Fruit fly (Drosophila melanogaster) whole organism, prepupa: ENCODE data around the gene gammaCOP.
A peak's percentile ranks its signal among the peaks of the same experiment; 100 is the strongest.

Experiments
- Blimp-1 ChIP-seq: fragments of 200-800 bp; sonication (Bioruptor generic); optimal IDR thresholded peaks from 3 replicates; lab custom pipeline; 2017; ENCODE audit warnings: missing biosample characterization, missing genetic modification characterization, mild to moderate bottlenecking, moderate library complexity, missing genetic modification reagents
- CG10631 ChIP-seq: fragments of 200-800 bp; sonication (Bioruptor generic); optimal IDR thresholded peaks from 2 replicates; lab custom pipeline; 2016; ENCODE audit warnings: missing biosample characterization, missing genetic modification characterization
- CG11294 ChIP-seq: fragments of 200-800 bp; sonication (Bioruptor generic); IDR thresholded peaks from 2 replicates; pipeline ENCODE4 v1.3.6; 2022; ENCODE audit warnings: missing biosample characterization, missing genetic modification characterization
- CG11762 ChIP-seq: fragments of 200-800 bp; sonication (Bioruptor generic); optimal IDR thresholded peaks from 3 replicates; lab custom pipeline; 2016; ENCODE audit warnings: missing biosample characterization, missing genetic modification characterization; ENCODE audit not compliant: insufficient read depth
- CG11902 ChIP-seq: fragments of 200-800 bp; sonication (Bioruptor generic); optimal IDR thresholded peaks from 3 replicates; lab custom pipeline; 2016; ENCODE audit warnings: missing biosample characterization, missing genetic modification characterization
- CG15336 ChIP-seq: fragments of 200-800 bp; sonication (Bioruptor generic); IDR thresholded peaks from 2 replicates; pipeline ENCODE4 v1.3.6; 2022; ENCODE audit warnings: missing biosample characterization, missing genetic modification characterization
- CG1621 ChIP-seq: fragments of 200-800 bp; sonication (Bioruptor generic); optimal IDR thresholded peaks from 3 replicates; lab custom pipeline; 2018; ENCODE audit warnings: missing biosample characterization, mild to moderate bottlenecking, missing genetic modification characterization
- CG16779 ChIP-seq: fragments of 200-800 bp; sonication (Bioruptor generic); optimal IDR thresholded peaks from 3 replicates; lab custom pipeline; 2017; ENCODE audit warnings: missing biosample characterization, mild to moderate bottlenecking, missing genetic modification characterization
- CG3032 ChIP-seq: fragments of 200-800 bp; optimal IDR thresholded peaks from 2 replicates; lab custom pipeline; 2019; ENCODE audit warnings: missing biosample characterization, mild to moderate bottlenecking, missing genetic modification characterization, moderate library complexity
- CG31627 ChIP-seq: fragments of 200-800 bp; sonication (Bioruptor generic); optimal IDR thresholded peaks from 3 replicates; lab custom pipeline; 2016; ENCODE audit warnings: missing biosample characterization, missing genetic modification characterization
- CG34406 ChIP-seq: fragments of 200-800 bp; sonication (Bioruptor generic); optimal IDR thresholded peaks from 3 replicates; lab custom pipeline; 2016; ENCODE audit warnings: missing biosample characterization, missing genetic modification characterization
- CG3919 ChIP-seq: fragments of 200-800 bp; sonication (Bioruptor generic); optimal IDR thresholded peaks from 3 replicates; lab custom pipeline; 2016; ENCODE audit warnings: missing biosample characterization, missing genetic modification characterization
- CG4318 ChIP-seq: fragments of 200-800 bp; sonication (Bioruptor generic); optimal IDR thresholded peaks from 3 replicates; lab custom pipeline; 2017; ENCODE audit warnings: missing biosample characterization, mild to moderate bottlenecking, missing genetic modification characterization
- CG6163 ChIP-seq: fragments of 200-800 bp; sonication (Bioruptor generic); IDR thresholded peaks from 3 replicates; pipeline ENCODE4 v1.3.6; 2022; ENCODE audit warnings: missing biosample characterization, missing genetic modification characterization
- CG6276 ChIP-seq: fragments of 200-800 bp; sonication (Bioruptor generic); optimal IDR thresholded peaks from 2 replicates; lab custom pipeline; 2017; ENCODE audit warnings: missing biosample characterization, mild to moderate bottlenecking, missing genetic modification characterization
- CG6792 ChIP-seq: fragments of 200-800 bp; sonication (Bioruptor generic); optimal IDR thresholded peaks from 3 replicates; lab custom pipeline; 2016; ENCODE audit warnings: missing biosample characterization, missing genetic modification characterization
- CG6808 ChIP-seq: fragments of 200-800 bp; sonication (Bioruptor generic); optimal IDR thresholded peaks from 3 replicates; lab custom pipeline; 2017; ENCODE audit warnings: missing biosample characterization, missing genetic modification characterization, mild to moderate bottlenecking, moderate library complexity, missing genetic modification reagents
- CG6854 ChIP-seq: fragments of 200-800 bp; sonication (Bioruptor generic); optimal IDR thresholded peaks from 2 replicates; lab custom pipeline; 2017; ENCODE audit warnings: missing biosample characterization, mild to moderate bottlenecking, missing genetic modification characterization
- CG8119 ChIP-seq: fragments of 200-800 bp; sonication (Bioruptor generic); IDR thresholded peaks from 3 replicates; pipeline ENCODE4 v1.3.6; 2022; ENCODE audit warnings: missing biosample characterization, missing genetic modification characterization
- CG8632 ChIP-seq: fragments of 200-800 bp; sonication (Bioruptor generic); optimal IDR thresholded peaks from 3 replicates; lab custom pipeline; 2016; ENCODE audit warnings: missing biosample characterization, missing genetic modification characterization
- CG9139 ChIP-seq: fragments of 200-800 bp; sonication (Bioruptor generic); optimal IDR thresholded peaks from 3 replicates; lab custom pipeline; 2017; ENCODE audit warnings: missing biosample characterization, mild to moderate bottlenecking, missing genetic modification characterization
- Eip75B ChIP-seq: fragments of 200-800 bp; sonication (Bioruptor generic); optimal IDR thresholded peaks from 3 replicates; lab custom pipeline; 2016; ENCODE audit warnings: missing biosample characterization, missing genetic modification characterization
- Eip78C ChIP-seq: fragments of 200-800 bp; sonication (Bioruptor generic); peaks from one replicate; lab custom pipeline; 2016; ENCODE audit warnings: missing biosample characterization, missing genetic modification characterization
- Ets96B ChIP-seq: fragments of 200-800 bp; optimal IDR thresholded peaks from 2 replicates; lab custom pipeline; 2019; ENCODE audit warnings: missing biosample characterization, mild to moderate bottlenecking, missing genetic modification characterization, moderate library complexity
- Gug ChIP-seq: fragments of 200-800 bp; sonication (Bioruptor generic); IDR thresholded peaks from 2 replicates; pipeline ENCODE4 v1.3.6; 2022; ENCODE audit warnings: missing biosample characterization, missing genetic modification characterization
- Hr39 ChIP-seq: fragments of 200-800 bp; sonication (Bioruptor generic); optimal IDR thresholded peaks from 2 replicates; lab custom pipeline; 2016; ENCODE audit warnings: missing biosample characterization, missing genetic modification characterization
- Hr4 ChIP-seq: fragments of 200-800 bp; sonication (Bioruptor generic); optimal IDR thresholded peaks from 3 replicates; lab custom pipeline; 2016; ENCODE audit warnings: missing biosample characterization, missing genetic modification characterization
- Met ChIP-seq: fragments of 200-800 bp; sonication (Bioruptor generic); optimal IDR thresholded peaks from 3 replicates; lab custom pipeline; 2016; ENCODE audit warnings: missing biosample characterization, missing genetic modification characterization
- OdsH ChIP-seq: fragments of 200-800 bp; sonication (Bioruptor generic); optimal IDR thresholded peaks from 3 replicates; lab custom pipeline; 2016; ENCODE audit warnings: missing biosample characterization, missing genetic modification characterization
- Smox ChIP-seq: fragments of 200-800 bp; sonication (Bioruptor generic); optimal IDR thresholded peaks from 3 replicates; lab custom pipeline; 2016; ENCODE audit warnings: missing biosample characterization, missing genetic modification characterization
- Sox102F ChIP-seq: fragments of 200-800 bp; sonication (Bioruptor generic); optimal IDR thresholded peaks from 2 replicates; lab custom pipeline; 2016; ENCODE audit warnings: missing biosample characterization, mild to moderate bottlenecking, missing genetic modification characterization
- Sox14 ChIP-seq: fragments of 200-800 bp; sonication (Bioruptor generic); optimal IDR thresholded peaks from 3 replicates; lab custom pipeline; 2016; ENCODE audit warnings: missing biosample characterization, missing genetic modification characterization
- Sox15 ChIP-seq: fragments of 200-800 bp; sonication (Bioruptor generic); optimal IDR thresholded peaks from 3 replicates; lab custom pipeline; 2016; ENCODE audit warnings: missing biosample characterization, missing genetic modification characterization
- achi ChIP-seq: fragments of 200-800 bp; sonication (Bioruptor generic); optimal IDR thresholded peaks from 3 replicates; lab custom pipeline; 2016; ENCODE audit warnings: missing biosample characterization, missing genetic modification characterization
- acj6 ChIP-seq: fragments of 200-800 bp; sonication (Bioruptor generic); optimal IDR thresholded peaks from 3 replicates; lab custom pipeline; 2016; ENCODE audit warnings: missing biosample characterization, missing genetic modification characterization
- cyc ChIP-seq: fragments of 200-800 bp; sonication (Bioruptor generic); optimal IDR thresholded peaks from 3 replicates; lab custom pipeline; 2016; ENCODE audit warnings: missing biosample characterization, missing genetic modification characterization
- dac ChIP-seq: fragments of 200-800 bp; sonication (Bioruptor generic); optimal IDR thresholded peaks from 2 replicates; lab custom pipeline; 2017; ENCODE audit warnings: missing biosample characterization, mild to moderate bottlenecking, missing genetic modification characterization
- eg ChIP-seq: fragments of 200-800 bp; sonication (Bioruptor generic); IDR thresholded peaks from 3 replicates; pipeline ENCODE4 v1.3.6; 2022; ENCODE audit warnings: missing biosample characterization, missing genetic modification characterization
- fd59A ChIP-seq: fragments of 200-800 bp; sonication (Bioruptor generic); optimal IDR thresholded peaks from 2 replicates; lab custom pipeline; 2017; ENCODE audit warnings: missing biosample characterization, mild to moderate bottlenecking, missing genetic modification characterization, missing genetic modification reagents
- fd85E ChIP-seq: fragments of 200-800 bp; sonication (Bioruptor generic); optimal IDR thresholded peaks from 3 replicates; lab custom pipeline; 2016; ENCODE audit warnings: missing biosample characterization, missing genetic modification characterization
- fkh ChIP-seq: fragments of 200-800 bp; sonication (Bioruptor generic); optimal IDR thresholded peaks from 3 replicates; lab custom pipeline; 2017; ENCODE audit warnings: missing biosample characterization, mild to moderate bottlenecking, missing genetic modification characterization, moderate library complexity
- lz ChIP-seq: fragments of 200-800 bp; sonication (Bioruptor generic); optimal IDR thresholded peaks from 3 replicates; lab custom pipeline; 2016; ENCODE audit warnings: missing biosample characterization, missing genetic modification characterization
- pdm3 ChIP-seq: fragments of 200-800 bp; sonication (Bioruptor generic); optimal IDR thresholded peaks from 3 replicates; lab custom pipeline; 2016; ENCODE audit warnings: missing biosample characterization, missing genetic modification characterization
- salr ChIP-seq, 2 experiments: fragments of 200-800 bp; sonication (Bioruptor generic); optimal IDR thresholded peaks; 3 replicates each; lab custom pipeline; 2016 to 2018; ENCODE audit warnings: missing biosample characterization in 2 of 2, missing genetic modification characterization in 2 of 2, mild to moderate bottlenecking in 1 of 2
- spab ChIP-seq: fragments of 200-800 bp; sonication (Bioruptor generic); optimal IDR thresholded peaks from 2 replicates; lab custom pipeline; 2017; ENCODE audit warnings: missing biosample characterization, mild to moderate bottlenecking, missing genetic modification characterization, missing genetic modification reagents
- ss ChIP-seq, 2 experiments: fragments of 200-800 bp; sonication (Bioruptor generic); optimal IDR thresholded peaks; 2 replicates in 1 of 2; 3 replicates in 1 of 2; lab custom pipeline; 2017 to 2018; ENCODE audit warnings: mild to moderate bottlenecking in 2 of 2, missing biosample characterization in 2 of 2, missing genetic modification characterization in 2 of 2, moderate library complexity in 1 of 2
- svp ChIP-seq: fragments of 200-800 bp; sonication (Bioruptor generic); peaks from one replicate; lab custom pipeline; 2016; ENCODE audit warnings: missing biosample characterization, missing genetic modification characterization
- topi ChIP-seq: fragments of 200-800 bp; sonication (Bioruptor generic); optimal IDR thresholded peaks from 3 replicates; lab custom pipeline; 2016; ENCODE audit warnings: missing biosample characterization, missing genetic modification characterization
- vri ChIP-seq: fragments of 200-800 bp; sonication (Bioruptor generic); optimal IDR thresholded peaks from 3 replicates; lab custom pipeline; 2016; ENCODE audit warnings: missing biosample characterization, mild to moderate bottlenecking, missing genetic modification characterization

Gene gammaCOP

DNA sequence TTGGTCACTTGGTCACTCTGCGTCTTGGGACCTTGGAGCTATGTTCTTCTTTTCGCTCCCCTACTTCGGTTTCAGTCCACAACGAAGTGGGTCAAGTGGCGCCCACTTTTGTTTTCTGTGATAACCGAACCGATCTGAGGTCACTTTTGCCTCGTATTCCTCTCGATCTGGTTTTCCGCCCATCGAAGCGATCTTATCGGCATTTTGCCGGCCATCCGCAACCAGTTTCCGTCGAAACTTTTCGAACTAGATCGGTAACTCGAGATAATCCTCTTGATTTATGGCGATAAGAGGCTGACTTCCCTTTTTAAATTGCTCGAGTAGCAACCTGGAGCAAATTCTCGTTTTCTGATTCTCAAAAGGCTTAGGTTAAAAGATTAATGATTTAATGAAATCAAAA is 7.4 kb upstream of the gammaCOP start:
- peak; percentile 18 for TF ChIP-seq Blimp-1 (GFP tag; lab: Kevin White, UChicago)
- TF ChIP-seq CG8632: no peak
- TF ChIP-seq svp: peak; percentile 53

DNA sequence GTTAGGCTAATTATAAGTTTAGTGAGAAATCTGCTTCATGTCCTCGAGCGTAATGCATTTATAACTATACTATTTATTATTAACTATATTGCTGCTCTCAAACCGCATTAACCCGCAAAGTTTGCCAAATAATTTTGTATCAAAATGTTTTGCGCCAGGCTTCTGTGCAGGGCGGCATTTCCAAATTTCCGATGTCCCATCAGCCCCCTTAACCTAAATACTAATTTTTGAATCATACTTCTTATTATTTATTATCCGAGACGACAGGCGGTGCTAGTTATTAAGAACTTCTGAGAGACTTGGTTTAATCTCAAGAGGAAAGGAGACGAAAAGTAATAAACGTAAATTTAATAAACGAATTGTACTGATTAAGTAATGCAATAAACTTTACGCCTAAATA is 6.2 kb upstream of the gammaCOP start:
- no peak for TF ChIP-seq eg (GFP tag; lab: Robert Waterston, UW)
- peak; percentile 7 for TF ChIP-seq Eip78C (GFP tag; lab: Kevin White, UChicago)

dm6 chr3R:31566738-31567137 is 5.2 kb upstream of the gammaCOP start:
- TF ChIP-seq spab (GFP tag; lab: Kevin White, UChicago) (peak; percentile 72), CG11294 (peak; percentile 41; the same call in 1 of the 2 replicates), Eip75B (GFP tag; lab: Kevin White, UChicago) (peak; percentile 80), CG31627 (GFP tag; lab: Kevin White, UChicago) (no peak), lz (GFP tag; lab: Kevin White, UChicago) (peak; percentile 13), eg (GFP tag; lab: Robert Waterston, UW) (peak; percentile 73), CG3032 (tag; lab: Kevin White, UChicago) (peak; percentile 82), achi (peak; percentile 69), Hr4 (GFP tag; lab: Kevin White, UChicago) (peak; percentile 70), fd85E (GFP tag; lab: Kevin White, UChicago) (no peak), Sox14 (GFP tag; lab: Kevin White, UChicago) (peak; percentile 68), OdsH (GFP tag; lab: Kevin White, UChicago) (peak; percentile 49), CG11762 (GFP tag; lab: Kevin White, UChicago) (peak; percentile 41), CG4318 (GFP tag; lab: Kevin White, UChicago) (peak; percentile 62), fd59A (GFP tag; lab: Kevin White, UChicago) (peak; percentile 75), acj6 (peak; percentile 53), CG3919 (peak; percentile 63), Sox102F (GFP tag; lab: Kevin White, UChicago) (no peak), Eip78C (GFP tag; lab: Kevin White, UChicago) (peak; percentile 92), Smox (no peak), CG6792 (GFP tag; lab: Kevin White, UChicago) (peak; percentile 52), CG6854 (GFP tag; lab: Kevin White, UChicago) (no peak), dac (peak; percentile 50), CG6276 (GFP tag; lab: Kevin White, UChicago) (peak; percentile 62), salr (GFP tag; optimal IDR thresholded peaks at IDR 0.05; lab: Kevin White, UChicago) (peak; percentile 48 to 64), cyc (GFP tag; lab: Kevin White, UChicago) (no peak), vri (no peak), Hr39 (GFP tag; lab: Kevin White, UChicago) (no peak), ss (GFP tag; optimal IDR thresholded peaks at IDR 0.05; lab: Kevin White, UChicago) (peak; percentile 81 to 82), CG10631 (GFP tag; lab: Kevin White, UChicago) (peak; percentile 85), CG34406 (GFP tag; lab: Kevin White, UChicago) (peak; percentile 20), CG11902 (no peak), CG6163 (GFP tag; lab: Robert Waterston, UW) (peak; percentile 90), CG9139 (GFP tag; lab: Kevin White, UChicago) (peak; percentile 55), fkh (GFP tag; lab: Kevin White, UChicago) (no peak), pdm3 (GFP tag; lab: Kevin White, UChicago) (peak; percentile 66), Ets96B (tag; lab: Kevin White, UChicago) (peak; percentile 69), Met (GFP tag; lab: Kevin White, UChicago) (no peak), topi (GFP tag; lab: Kevin White, UChicago) (peak; percentile 24), CG15336 (GFP tag; lab: Robert Waterston, UW) (peak; percentile 83), CG8119 (GFP tag; lab: Robert Waterston, UW) (peak; percentile 83), Sox15 (GFP tag; lab: Kevin White, UChicago) (no peak), CG1621 (peak; percentile 78), CG16779 (tag; lab: Kevin White, UChicago) (peak; percentile 62), Gug (GFP tag; lab: Robert Waterston, UW) (peak; percentile 79), CG6808 (GFP tag; lab: Kevin White, UChicago) (peak; percentile 74)
